Worm (Caenorhabditis elegans) whole organism, late embryonic: ENCODE results near the gene ZK512.1.

Source experiments
- lin-11 ChIP-seq: fragments of 200-800 bp; sonication (Bioruptor generic); optimal IDR thresholded peaks from 2 replicates; lab custom pipeline; 2018; ENCODE audit warnings: mild to moderate bottlenecking, missing genetic modification characterization, missing compliant biosample characterization
- tbx-7 ChIP-seq: sonication (generic microtip); optimal IDR thresholded peaks from 2 replicates; lab custom pipeline; 2016; ENCODE audit warnings: missing genotype, missing genetic modification characterization, missing compliant biosample characterization

ce11 chrIII:9103643-9104042 is 11.1 kb upstream of the ZK512.1 start, which contains the start of gene dos-1:
- no peak for TF ChIP-seq lin-11 (tag; lab: Kevin White, UChicago)
- TF ChIP-seq tbx-7 (tag; lab: Kevin White, UChicago), result no peak
